Fruit fly (Drosophila melanogaster) whole organism, embryonic: ENCODE data around the gene Pdh.

Source experiments
- ATbp ChIP-seq: fragments of 200-800 bp; sonication (Bioruptor generic); optimal IDR thresholded peaks from 2 replicates; lab custom pipeline; 2017; ENCODE audit warnings: missing biosample characterization, mild to moderate bottlenecking, missing genetic modification characterization, missing genetic modification reagents
- Bgb ChIP-seq: fragments of 200-800 bp; sonication (Bioruptor generic); IDR thresholded peaks from 2 replicates; pipeline ENCODE4 v1.3.6; 2022; ENCODE audit warnings: missing biosample characterization, missing genetic modification characterization; ENCODE audit not compliant: partially characterized antibody
- C15 ChIP-seq: fragments of 200-800 bp; sonication (Bioruptor generic); IDR thresholded peaks from 3 replicates; pipeline ENCODE4 v1.3.6; 2022; ENCODE audit warnings: missing biosample characterization, missing genetic modification characterization
- CG10274 ChIP-seq: fragments of 200-800 bp; sonication (Bioruptor generic); optimal IDR thresholded peaks from 3 replicates; lab custom pipeline; 2017; ENCODE audit warnings: missing biosample characterization, mild to moderate bottlenecking, missing genetic modification characterization
- CG14441 ChIP-seq: fragments of 200-800 bp; sonication (Bioruptor generic); IDR thresholded peaks from 2 replicates; pipeline ENCODE4 v1.3.6; 2022; ENCODE audit warnings: missing biosample characterization, missing genetic modification characterization
- CG16813 ChIP-seq: fragments of 200-800 bp; sonication (Bioruptor generic); IDR thresholded peaks from 3 replicates; pipeline ENCODE4 v1.3.6; 2022; ENCODE audit warnings: missing biosample characterization, missing genetic modification characterization; ENCODE audit not compliant: partially characterized antibody
- CG17328 ChIP-seq: fragments of 200-800 bp; sonication (Bioruptor generic); IDR thresholded peaks from 2 replicates; pipeline ENCODE4 v1.3.6; 2022; ENCODE audit warnings: missing biosample characterization, missing genetic modification characterization
- CG17359 ChIP-seq: fragments of 200-800 bp; sonication (Bioruptor generic); optimal IDR thresholded peaks from 3 replicates; lab custom pipeline; 2018; ENCODE audit warnings: missing biosample characterization, mild to moderate bottlenecking, missing genetic modification characterization, moderate library complexity
- CG18619 ChIP-seq: fragments of 200-800 bp; sonication (Bioruptor generic); optimal IDR thresholded peaks from 3 replicates; lab custom pipeline; 2017; ENCODE audit warnings: missing biosample characterization, mild to moderate bottlenecking, missing genetic modification characterization
- CG2120 ChIP-seq: fragments of 200-800 bp; sonication (Bioruptor generic); optimal IDR thresholded peaks from 3 replicates; lab custom pipeline; 2016; ENCODE audit warnings: missing biosample characterization, missing genetic modification characterization
- CG2199 ChIP-seq: fragments of 200-800 bp; sonication (Bioruptor generic); IDR thresholded peaks from 3 replicates; pipeline ENCODE4 v1.3.6; 2022; ENCODE audit warnings: missing biosample characterization, missing genetic modification characterization
- CG2889 ChIP-seq: fragments of 200-800 bp; sonication (Bioruptor generic); IDR thresholded peaks from 3 replicates; pipeline ENCODE4 v1.3.6; 2022; ENCODE audit warnings: missing biosample characterization, missing genetic modification characterization
- CG30431 ChIP-seq: fragments of 200-800 bp; sonication (Bioruptor generic); optimal IDR thresholded peaks from 2 replicates; lab custom pipeline; 2017; ENCODE audit warnings: missing biosample characterization, missing genetic modification characterization
- CG3407 ChIP-seq: fragments of 200-800 bp; sonication (Bioruptor generic); optimal IDR thresholded peaks from 2 replicates; lab custom pipeline; 2018; ENCODE audit warnings: missing biosample characterization, mild to moderate bottlenecking, missing genetic modification characterization
- CG4424 ChIP-seq: fragments of 200-800 bp; sonication (Bioruptor generic); optimal IDR thresholded peaks from 3 replicates; lab custom pipeline; 2016; ENCODE audit warnings: missing biosample characterization, missing genetic modification characterization
- CG4707 ChIP-seq: fragments of 200-800 bp; sonication (Bioruptor generic); optimal IDR thresholded peaks from 2 replicates; lab custom pipeline; 2018; ENCODE audit warnings: missing biosample characterization, mild to moderate bottlenecking, missing genetic modification characterization, moderate library complexity
- CG8765 ChIP-seq: fragments of 200-800 bp; sonication (Bioruptor generic); IDR thresholded peaks from 2 replicates; pipeline ENCODE4 v1.3.6; 2022; ENCODE audit warnings: missing biosample characterization, missing genetic modification characterization
- CG9437 ChIP-seq: fragments of 200-800 bp; sonication (Bioruptor generic); optimal IDR thresholded peaks from 2 replicates; lab custom pipeline; 2018; ENCODE audit warnings: missing biosample characterization, mild to moderate bottlenecking, missing genetic modification characterization
- CG9932 ChIP-seq: fragments of 200-800 bp; sonication (Bioruptor generic); IDR thresholded peaks from 2 replicates; pipeline ENCODE4 v1.3.6; 2022; ENCODE audit warnings: missing biosample characterization, missing genetic modification characterization
- Dip3 ChIP-seq: fragments of 200-800 bp; sonication (Bioruptor generic); optimal IDR thresholded peaks from 3 replicates; lab custom pipeline; 2016; ENCODE audit warnings: missing biosample characterization, missing genetic modification characterization
- Fer1 ChIP-seq: fragments of 200-800 bp; sonication (Bioruptor generic); optimal IDR thresholded peaks from 2 replicates; lab custom pipeline; 2017; ENCODE audit warnings: missing biosample characterization, mild to moderate bottlenecking, missing genetic modification characterization
- H15 ChIP-seq: fragments of 200-800 bp; sonication (Bioruptor generic); IDR thresholded peaks from 3 replicates; pipeline ENCODE4 v1.3.6; 2022; ENCODE audit warnings: missing biosample characterization, missing genetic modification characterization
- HHEX ChIP-seq: fragments of 200-800 bp; sonication (Bioruptor generic); optimal IDR thresholded peaks from 3 replicates; lab custom pipeline; 2017; ENCODE audit warnings: missing biosample characterization, mild to moderate bottlenecking, missing genetic modification characterization, missing genetic modification reagents
- HLH3B ChIP-seq: fragments of 200-800 bp; sonication (Bioruptor generic); IDR thresholded peaks from 2 replicates; pipeline ENCODE4 v1.3.6; 2022; ENCODE audit warnings: missing biosample characterization, missing genetic modification characterization
- HmgD ChIP-seq: fragments of 200-800 bp; sonication (Bioruptor generic); optimal IDR thresholded peaks from 3 replicates; lab custom pipeline; 2016; ENCODE audit warnings: missing biosample characterization, missing genetic modification characterization
- Lim3 ChIP-seq: fragments of 200-800 bp; sonication (Bioruptor generic); IDR thresholded peaks from 2 replicates; pipeline ENCODE4 v1.3.6; 2022; ENCODE audit warnings: missing biosample characterization, missing genetic modification characterization
- Max ChIP-seq: fragments of 200-800 bp; sonication (Bioruptor generic); optimal IDR thresholded peaks from 2 replicates; lab custom pipeline; 2016; ENCODE audit warnings: missing biosample characterization, mild to moderate bottlenecking, missing genetic modification characterization
- Med ChIP-seq: fragments of 200-800 bp; sonication (Bioruptor generic); peaks from one replicate; lab custom pipeline; 2016; ENCODE audit warnings: missing biosample characterization, missing genetic modification characterization, mild to moderate bottlenecking, inconsistent platforms, moderate library complexity
- NC2β ChIP-seq: fragments of 200-800 bp; sonication (Bioruptor generic); optimal IDR thresholded peaks from 2 replicates; lab custom pipeline; 2016; ENCODE audit warnings: missing biosample characterization, missing genetic modification characterization
- NFAT ChIP-seq: fragments of 200-800 bp; sonication (Bioruptor generic); IDR thresholded peaks from 2 replicates; pipeline ENCODE4 v1.3.6; 2022; ENCODE audit warnings: missing biosample characterization, missing genetic modification characterization
- NK7.1 ChIP-seq: fragments of 200-800 bp; sonication (Bioruptor generic); optimal IDR thresholded peaks from 3 replicates; lab custom pipeline; 2016; ENCODE audit warnings: missing biosample characterization, missing genetic modification characterization
- Rx ChIP-seq: fragments of 200-800 bp; sonication (Bioruptor generic); IDR thresholded peaks from 2 replicates; pipeline ENCODE4 v1.3.6; 2022; ENCODE audit warnings: missing biosample characterization, missing genetic modification characterization
- Side ChIP-seq: fragments of 200-800 bp; sonication (Bioruptor generic); optimal IDR thresholded peaks from 2 replicates; lab custom pipeline; 2016; ENCODE audit warnings: missing biosample characterization, missing genetic modification characterization
- Sry-δ ChIP-seq: fragments of 200-800 bp; sonication (Bioruptor generic); optimal IDR thresholded peaks from 2 replicates; lab custom pipeline; 2016; ENCODE audit warnings: missing biosample characterization, missing genetic modification characterization
- abd-A ChIP-seq: fragments of 200-800 bp; sonication (Bioruptor generic); optimal IDR thresholded peaks from 3 replicates; lab custom pipeline; 2019; ENCODE audit warnings: missing biosample characterization, mild to moderate bottlenecking, missing genetic modification characterization, moderate library complexity
- amos ChIP-seq: fragments of 200-800 bp; sonication (Bioruptor generic); IDR thresholded peaks from 2 replicates; pipeline ENCODE4 v1.3.6; 2022; ENCODE audit warnings: missing biosample characterization, missing genetic modification characterization; ENCODE audit not compliant: partially characterized antibody
- ara ChIP-seq: fragments of 200-800 bp; sonication (Bioruptor generic); IDR thresholded peaks from 2 replicates; pipeline ENCODE4 v1.3.6; 2022; ENCODE audit warnings: missing biosample characterization, missing genetic modification characterization
- chif ChIP-seq, 2 experiments: fragments of 200-800 bp; sonication (Bioruptor generic); optimal IDR thresholded peaks; 3 replicates each; lab custom pipeline; 2016; ENCODE audit warnings: missing biosample characterization in 2 of 2, missing genetic modification characterization in 2 of 2
- danr ChIP-seq: fragments of 200-800 bp; sonication (Bioruptor generic); IDR thresholded peaks from 2 replicates; pipeline ENCODE4 v1.3.6; 2022; ENCODE audit warnings: missing biosample characterization, missing genetic modification characterization
- dysf ChIP-seq: fragments of 200-800 bp; sonication (Bioruptor generic); IDR thresholded peaks from 3 replicates; pipeline ENCODE4 v1.3.6; 2022; ENCODE audit warnings: missing biosample characterization, missing genetic modification characterization
- fd64A ChIP-seq: fragments of 200-800 bp; sonication (Bioruptor generic); optimal IDR thresholded peaks from 3 replicates; lab custom pipeline; 2018; ENCODE audit warnings: missing biosample characterization, mild to moderate bottlenecking, missing genetic modification characterization
- gcm ChIP-seq: fragments of 200-800 bp; sonication (Bioruptor generic); optimal IDR thresholded peaks from 2 replicates; lab custom pipeline; 2019; ENCODE audit warnings: missing biosample characterization, mild to moderate bottlenecking, missing genetic modification characterization, moderate library complexity
- hth ChIP-seq: fragments of >200 bp; optimal IDR thresholded peaks from 2 replicates; lab custom pipeline; 2017; ENCODE audit warnings: inconsistent platforms
- otp ChIP-seq: fragments of 200-800 bp; sonication (Bioruptor generic); IDR thresholded peaks from 3 replicates; pipeline ENCODE4, ENCODE4 v1.3.6; 2022; ENCODE audit warnings: missing biosample characterization, missing genetic modification characterization
- ranshi ChIP-seq: fragments of 200-800 bp; sonication (Bioruptor generic); IDR thresholded peaks from 2 replicates; pipeline ENCODE4 v1.3.6; 2022; ENCODE audit warnings: missing biosample characterization, missing genetic modification characterization
- row ChIP-seq: fragments of 200-800 bp; sonication (Bioruptor generic); IDR thresholded peaks from 3 replicates; pipeline ENCODE4 v1.3.6; 2022; ENCODE audit warnings: missing biosample characterization, missing genetic modification characterization
- sens-2 ChIP-seq: fragments of 200-800 bp; sonication (Bioruptor generic); IDR thresholded peaks from 2 replicates; pipeline ENCODE4 v1.3.6; 2022; ENCODE audit warnings: missing biosample characterization, missing genetic modification characterization
- seq ChIP-seq: fragments of 200-800 bp; sonication (Bioruptor generic); IDR thresholded peaks from 2 replicates; pipeline ENCODE4 v1.3.6; 2022; ENCODE audit warnings: missing biosample characterization, missing genetic modification characterization
- ssp ChIP-seq: fragments of 200-800 bp; sonication (Bioruptor generic); IDR thresholded peaks from 2 replicates; pipeline ENCODE4 v1.3.6; 2022; ENCODE audit warnings: missing biosample characterization, missing genetic modification characterization
- stc ChIP-seq: fragments of 200-800 bp; sonication (Bioruptor generic); IDR thresholded peaks from 2 replicates; pipeline ENCODE4 v1.3.6; 2022; ENCODE audit warnings: missing biosample characterization, missing genetic modification characterization
- sug ChIP-seq: fragments of 200-800 bp; optimal IDR thresholded peaks from 2 replicates; lab custom pipeline; 2019; ENCODE audit warnings: missing biosample characterization, mild to moderate bottlenecking, missing genetic modification characterization, moderate library complexity
- tx ChIP-seq: fragments of 200-800 bp; sonication (Bioruptor generic); optimal IDR thresholded peaks from 2 replicates; lab custom pipeline; 2016; ENCODE audit warnings: missing biosample characterization, missing genetic modification characterization
- wdn ChIP-seq: fragments of 200-800 bp; sonication (Bioruptor generic); IDR thresholded peaks from 2 replicates; pipeline ENCODE4 v1.3.6; 2022; ENCODE audit warnings: missing biosample characterization, missing genetic modification characterization

Pdh gene

dm6 chr3L:16309972-16310371 is 44.1 kb downstream of the Pdh start (continued):
- TF ChIP-seq Sry-δ (GFP tag; lab: Kevin White, UChicago): no peak
- TF ChIP-seq C15: no peak
- peak; percentile 53; the same call in 1 of the 2 replicates for TF ChIP-seq wdn (GFP tag; lab: Robert Waterston, UW)
- no peak for TF ChIP-seq NC2β (GFP tag; lab: Kevin White, UChicago)
- no peak for TF ChIP-seq CG14441
- no peak for TF ChIP-seq CG30431 (GFP tag; lab: Kevin White, UChicago)
- peak in 1 of 2 experiments; percentile 10 for TF ChIP-seq chif (GFP tag; optimal IDR thresholded peaks at IDR 0.05; lab: Kevin White, UChicago)
- no peak for TF ChIP-seq HHEX
- TF ChIP-seq Lim3 (GFP tag; lab: Robert Waterston, UW): no peak
- TF ChIP-seq amos (GFP tag; lab: Robert Waterston, UW): no peak
- TF ChIP-seq Bgb (GFP tag; lab: Robert Waterston, UW): no peak
- TF ChIP-seq NFAT: no peak
- peak; percentile 86 for TF ChIP-seq Med (GFP tag; lab: Kevin White, UChicago)
- TF ChIP-seq gcm (GFP tag; lab: Kevin White, UChicago): no peak
- TF ChIP-seq CG2120 (GFP tag; lab: Kevin White, UChicago): peak; percentile 67
- no peak for TF ChIP-seq sens-2
- no peak for TF ChIP-seq CG16813 (GFP tag; lab: Robert Waterston, UW)
- no peak for TF ChIP-seq stc (GFP tag; lab: Robert Waterston, UW)
- TF ChIP-seq Max (GFP tag; lab: Kevin White, UChicago): no peak
- no peak for TF ChIP-seq ATbp (GFP tag; lab: Kevin White, UChicago)
- no peak for TF ChIP-seq CG4707 (GFP tag; lab: Kevin White, UChicago)
- TF ChIP-seq CG17359 (tag; lab: Kevin White, UChicago): no peak
- TF ChIP-seq CG17328 (GFP tag; lab: Robert Waterston, UW): no peak
- no peak for TF ChIP-seq Side (GFP tag; lab: Kevin White, UChicago)
- no peak for TF ChIP-seq Rx (GFP tag; lab: Robert Waterston, UW)
- TF ChIP-seq H15 (GFP tag; lab: Robert Waterston, UW): no peak
- no peak for TF ChIP-seq fd64A (GFP tag; lab: Kevin White, UChicago)
- no peak for TF ChIP-seq CG2889 (GFP tag; lab: Robert Waterston, UW)
- TF ChIP-seq HmgD: no peak
- no peak for TF ChIP-seq CG3407 (GFP tag; lab: Kevin White, UChicago)
- peak; percentile 5 for TF ChIP-seq Dip3 (GFP tag; lab: Kevin White, UChicago)
- no peak for TF ChIP-seq CG9437 (GFP tag; lab: Kevin White, UChicago)
- 0 out of 3 replicates have a peak, but pooled peaks have one; percentile 14 for TF ChIP-seq dysf (GFP tag; lab: Robert Waterston, UW)
- TF ChIP-seq danr (GFP tag; lab: Robert Waterston, UW): no peak
- TF ChIP-seq CG9932 (GFP tag; lab: Robert Waterston, UW): peak; percentile 75
- no peak for TF ChIP-seq hth
- TF ChIP-seq abd-A: no peak
- TF ChIP-seq ssp (GFP tag; lab: Robert Waterston, UW): no peak
- TF ChIP-seq NK7.1: no peak
- peak; percentile 25; the same call in 1 of the 2 replicates for TF ChIP-seq HLH3B (GFP tag; lab: Robert Waterston, UW)
- TF ChIP-seq CG2199 (GFP tag; lab: Robert Waterston, UW): no peak
- TF ChIP-seq CG8765: no peak
- TF ChIP-seq otp (GFP tag; lab: Robert Waterston, UW): no peak
- peak; percentile 40; the same call in 1 of the 3 replicates for TF ChIP-seq row (GFP tag; lab: Robert Waterston, UW)
- TF ChIP-seq CG18619 (GFP tag; lab: Kevin White, UChicago): no peak
- no peak for TF ChIP-seq sug (tag; lab: Kevin White, UChicago)
- TF ChIP-seq CG10274: no peak
- TF ChIP-seq ranshi (GFP tag; lab: Robert Waterston, UW): 0 out of 2 replicates have a peak, but pooled peaks have one; percentile 29
- TF ChIP-seq ara (GFP tag; lab: Robert Waterston, UW): 0 out of 2 replicates have a peak, but pooled peaks have one; percentile 14
- no peak for TF ChIP-seq CG4424
- no peak for TF ChIP-seq Fer1 (GFP tag; lab: Kevin White, UChicago)
- TF ChIP-seq seq (GFP tag; lab: Robert Waterston, UW): no peak
- no peak for TF ChIP-seq tx (GFP tag; lab: Kevin White, UChicago)
